Worm (Caenorhabditis elegans) whole organism, early embryonic: Measurements from ENCODE around the gene gkow-1.

Experiments used
- B0310.2 ChIP-seq: sonication (generic microtip); optimal IDR thresholded peaks from 2 replicates; lab custom pipeline; 2016; ENCODE audit warnings: mild to moderate bottlenecking, missing genetic modification characterization, missing compliant biosample characterization
- ama-1 ChIP-seq: fragments of 150-350 bp; optimal IDR thresholded peaks from 2 replicates; lab custom pipeline; 2014
- ceh-13 ChIP-seq: fragments of 200-800 bp; sonication (Bioruptor generic); optimal IDR thresholded peaks from 2 replicates; lab custom pipeline; 2018; ENCODE audit warnings: mild to moderate bottlenecking, missing genetic modification characterization, missing compliant biosample characterization
- ceh-36 ChIP-seq: sonication (generic microtip); optimal IDR thresholded peaks from 2 replicates; lab custom pipeline; 2016; ENCODE audit warnings: missing genetic modification characterization, inconsistent platforms, missing compliant biosample characterization
- ets-7 ChIP-seq: sonication (generic microtip); optimal IDR thresholded peaks from 2 replicates; lab custom pipeline; 2016; ENCODE audit warnings: missing genotype, missing genetic modification characterization, missing compliant biosample characterization
- flt-1 ChIP-seq: fragments of 200-800 bp; sonication (Bioruptor generic); IDR thresholded peaks from 2 replicates; pipeline ENCODE4 v1.3.6; 2022; ENCODE audit warnings: missing genetic modification characterization, missing compliant biosample characterization
- hnd-1 ChIP-seq: sonication (generic microtip); optimal IDR thresholded peaks from 2 replicates; lab custom pipeline; 2016; ENCODE audit warnings: missing genetic modification characterization, missing compliant biosample characterization
- sea-1 ChIP-seq: fragments of 200-800 bp; sonication (Bioruptor generic); conservative IDR thresholded peaks from 2 replicates; pipeline ENCODE4 v1.3.6; 2022; ENCODE audit warnings: missing genetic modification characterization, missing compliant biosample characterization
- tbx-11 ChIP-seq: fragments of 200-800 bp; sonication (Bioruptor generic); IDR thresholded peaks from 2 replicates; pipeline ENCODE4 v1.3.6; 2022; ENCODE audit warnings: missing genetic modification characterization, missing compliant biosample characterization

DNA sequence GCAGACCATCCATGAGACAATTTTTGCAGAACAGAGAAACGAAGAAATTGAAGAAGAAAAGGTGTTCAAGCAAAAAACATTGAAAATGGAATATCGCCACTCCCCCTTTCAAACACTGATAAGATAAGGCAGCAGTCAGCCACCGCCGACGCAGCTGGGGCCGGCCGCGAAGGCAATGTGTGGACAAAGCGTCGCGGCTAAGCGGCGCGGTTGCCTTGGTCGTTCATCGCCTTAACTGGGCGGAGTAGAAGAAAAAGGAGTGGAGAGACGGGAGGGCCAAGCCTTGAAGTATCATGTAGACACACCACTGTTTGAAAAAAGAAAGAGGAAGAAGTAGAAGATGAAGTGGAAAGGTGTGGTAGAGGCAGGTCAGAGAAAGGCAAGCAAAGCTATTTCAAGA lies 27.0 kb upstream of the gkow-1 start:
- TF ChIP-seq ama-1, result no peak
- no peak for TF ChIP-seq B0310.2
- TF ChIP-seq ceh-36 (tag; lab: Kevin White, UChicago), result no peak
- no peak for TF ChIP-seq ets-7
- TF ChIP-seq ceh-13 (GFP tag; lab: Kevin White, UChicago), result no peak
- TF ChIP-seq hnd-1 (tag; lab: Kevin White, UChicago), result no peak
- TF ChIP-seq tbx-11 (GFP tag; lab: Robert Waterston, UW), result no peak
- no peak for TF ChIP-seq sea-1
- TF ChIP-seq flt-1 (GFP tag; lab: Robert Waterston, UW), result no peak
